Fruit fly (Drosophila melanogaster) whole organism, embryonic: Measurements from ENCODE around the gene CG31988.

Experiments used
- CG10979 ChIP-seq: fragments of 200-800 bp; sonication (Bioruptor generic); optimal IDR thresholded peaks from 2 replicates; lab custom pipeline; 2018; ENCODE audit warnings: missing biosample characterization, mild to moderate bottlenecking, missing genetic modification characterization, moderate library complexity
- CG11504 ChIP-seq: fragments of 200-800 bp; sonication (Bioruptor generic); optimal IDR thresholded peaks from 3 replicates; lab custom pipeline; 2019; ENCODE audit warnings: missing biosample characterization, mild to moderate bottlenecking, missing genetic modification characterization, moderate library complexity
- CG12769 ChIP-seq: fragments of 200-800 bp; sonication (Bioruptor generic); optimal IDR thresholded peaks from 2 replicates; lab custom pipeline; 2019; ENCODE audit warnings: missing biosample characterization, mild to moderate bottlenecking, missing genetic modification characterization, moderate library complexity
- CG15269 ChIP-seq: fragments of 200-800 bp; sonication (Bioruptor generic); optimal IDR thresholded peaks from 2 replicates; lab custom pipeline; 2018; ENCODE audit warnings: missing biosample characterization, mild to moderate bottlenecking, missing genetic modification characterization, moderate library complexity
- CG17361 ChIP-seq: fragments of 200-800 bp; sonication (Bioruptor generic); IDR thresholded peaks from 3 replicates; pipeline ENCODE4 v1.3.6; 2022; ENCODE audit warnings: missing biosample characterization, missing genetic modification characterization
- CG2120 ChIP-seq: fragments of 200-800 bp; sonication (Bioruptor generic); optimal IDR thresholded peaks from 3 replicates; lab custom pipeline; 2016; ENCODE audit warnings: missing biosample characterization, missing genetic modification characterization
- CG2712 ChIP-seq: fragments of 200-800 bp; optimal IDR thresholded peaks from 3 replicates; lab custom pipeline; 2019; ENCODE audit warnings: missing biosample characterization, mild to moderate bottlenecking, missing genetic modification characterization, moderate library complexity
- CG30403 ChIP-seq: fragments of 200-800 bp; sonication (Bioruptor generic); optimal IDR thresholded peaks from 3 replicates; lab custom pipeline; 2016; ENCODE audit warnings: missing biosample characterization, missing genetic modification characterization
- CG31441 ChIP-seq: fragments of 200-800 bp; sonication (Bioruptor generic); IDR thresholded peaks from 2 replicates; pipeline ENCODE4 v1.3.6; 2022; ENCODE audit warnings: missing biosample characterization, missing genetic modification characterization
- CG3281 ChIP-seq: fragments of 200-800 bp; sonication (Bioruptor generic); optimal IDR thresholded peaks from 3 replicates; lab custom pipeline; 2017; ENCODE audit warnings: missing biosample characterization, mild to moderate bottlenecking, missing genetic modification characterization
- CG4282 ChIP-seq: fragments of 200-800 bp; sonication (Bioruptor generic); optimal IDR thresholded peaks from 2 replicates; lab custom pipeline; 2016; ENCODE audit warnings: missing biosample characterization, missing genetic modification characterization
- CG4424 ChIP-seq: fragments of 200-800 bp; sonication (Bioruptor generic); optimal IDR thresholded peaks from 3 replicates; lab custom pipeline; 2016; ENCODE audit warnings: missing biosample characterization, missing genetic modification characterization
- CG4617 ChIP-seq: fragments of 200-800 bp; sonication (Bioruptor generic); optimal IDR thresholded peaks from 3 replicates; lab custom pipeline; 2016; ENCODE audit warnings: missing biosample characterization, missing genetic modification characterization, borderline replicate concordance
- CG4820 ChIP-seq: fragments of 200-800 bp; sonication (Bioruptor generic); optimal IDR thresholded peaks from 3 replicates; lab custom pipeline; 2016; ENCODE audit warnings: missing biosample characterization, missing genetic modification characterization
- CG7839 ChIP-seq: fragments of 200-800 bp; sonication (Bioruptor generic); optimal IDR thresholded peaks from 3 replicates; lab custom pipeline; 2018; ENCODE audit warnings: missing biosample characterization, mild to moderate bottlenecking, missing genetic modification characterization, moderate library complexity
- CG9727 ChIP-seq: fragments of 200-800 bp; sonication (Bioruptor generic); optimal IDR thresholded peaks from 3 replicates; lab custom pipeline; 2017; ENCODE audit warnings: missing biosample characterization, mild to moderate bottlenecking, missing genetic modification characterization
- CoRest ChIP-seq: fragments of 200-800 bp; sonication (Bioruptor generic); optimal IDR thresholded peaks from 3 replicates; lab custom pipeline; 2018; ENCODE audit warnings: missing biosample characterization, mild to moderate bottlenecking, missing genetic modification characterization, moderate library complexity
- Drgx ChIP-seq: fragments of 200-800 bp; sonication (Bioruptor generic); IDR thresholded peaks from 2 replicates; pipeline ENCODE4 v1.3.6; 2022; ENCODE audit warnings: missing biosample characterization, missing genetic modification characterization
- Fer1 ChIP-seq: fragments of 200-800 bp; sonication (Bioruptor generic); optimal IDR thresholded peaks from 2 replicates; lab custom pipeline; 2017; ENCODE audit warnings: missing biosample characterization, mild to moderate bottlenecking, missing genetic modification characterization
- HHEX ChIP-seq: fragments of 200-800 bp; sonication (Bioruptor generic); optimal IDR thresholded peaks from 3 replicates; lab custom pipeline; 2017; ENCODE audit warnings: missing biosample characterization, mild to moderate bottlenecking, missing genetic modification characterization, missing genetic modification reagents
- Hmr ChIP-seq: fragments of 200-800 bp; sonication (Bioruptor generic); optimal IDR thresholded peaks from 3 replicates; lab custom pipeline; 2017; ENCODE audit warnings: mild to moderate bottlenecking, missing biosample characterization, missing genetic modification reagents, missing genetic modification characterization
- Hr51 ChIP-seq, 2 experiments: fragments of 200-800 bp; sonication (Bioruptor generic); optimal IDR thresholded peaks; 2 replicates in 1 of 2; 3 replicates in 1 of 2; lab custom pipeline; 2016 to 2018; ENCODE audit warnings: missing biosample characterization in 2 of 2, missing genetic modification characterization in 2 of 2, mild to moderate bottlenecking in 1 of 2, moderate library complexity in 1 of 2
- Lpt ChIP-seq: fragments of >200 bp; optimal IDR thresholded peaks from 2 replicates; lab custom pipeline; 2018; ENCODE audit warnings: missing biosample characterization, missing genetic modification characterization
- Med ChIP-seq: fragments of 200-800 bp; sonication (Bioruptor generic); peaks from one replicate; lab custom pipeline; 2016; ENCODE audit warnings: missing biosample characterization, missing genetic modification characterization, mild to moderate bottlenecking, inconsistent platforms, moderate library complexity
- Meics ChIP-seq: fragments of 200-800 bp; sonication (Bioruptor generic); optimal IDR thresholded peaks from 2 replicates; lab custom pipeline; 2017; ENCODE audit warnings: missing biosample characterization, mild to moderate bottlenecking, missing genetic modification characterization
- Neu2 ChIP-seq: fragments of 200-800 bp; sonication (Bioruptor generic); optimal IDR thresholded peaks from 3 replicates; lab custom pipeline; 2016; ENCODE audit warnings: missing biosample characterization, missing genetic modification characterization, borderline replicate concordance
- Oli ChIP-seq: fragments of 200-800 bp; sonication (Bioruptor generic); optimal IDR thresholded peaks from 2 replicates; lab custom pipeline; 2018; ENCODE audit warnings: missing biosample characterization, mild to moderate bottlenecking, missing genetic modification characterization, moderate library complexity
- Ptx1 ChIP-seq: fragments of 200-800 bp; sonication (Bioruptor generic); IDR thresholded peaks from 2 replicates; pipeline ENCODE4 v1.3.6; 2022; ENCODE audit warnings: missing biosample characterization, missing genetic modification characterization
- Rfx ChIP-seq: fragments of 200-800 bp; sonication (Bioruptor generic); IDR thresholded peaks from 2 replicates; pipeline ENCODE4 v1.3.6; 2022; ENCODE audit warnings: missing biosample characterization, missing genetic modification characterization
- Rx ChIP-seq: fragments of 200-800 bp; sonication (Bioruptor generic); IDR thresholded peaks from 2 replicates; pipeline ENCODE4 v1.3.6; 2022; ENCODE audit warnings: missing biosample characterization, missing genetic modification characterization
- Taf1 ChIP-seq: fragments of 200-800 bp; sonication (Bioruptor generic); IDR thresholded peaks from 2 replicates; pipeline ENCODE4 v1.3.6; 2022; ENCODE audit warnings: missing biosample characterization, missing genetic modification characterization
- bcd ChIP-seq: fragments of 200-800 bp; sonication (Bioruptor generic); optimal IDR thresholded peaks from 2 replicates; lab custom pipeline; 2017; ENCODE audit warnings: missing biosample characterization, mild to moderate bottlenecking, missing genetic modification characterization
- cwo ChIP-seq: fragments of 200-800 bp; sonication (Bioruptor generic); optimal IDR thresholded peaks from 3 replicates; lab custom pipeline; 2017; ENCODE audit warnings: missing biosample characterization, missing genetic modification characterization, mild to moderate bottlenecking, moderate library complexity, missing genetic modification reagents
- dmrt99B ChIP-seq: fragments of 200-800 bp; sonication (Bioruptor generic); optimal IDR thresholded peaks from 2 replicates; lab custom pipeline; 2018; ENCODE audit warnings: missing biosample characterization, mild to moderate bottlenecking, missing genetic modification characterization, moderate library complexity
- dysf ChIP-seq: fragments of 200-800 bp; sonication (Bioruptor generic); IDR thresholded peaks from 3 replicates; pipeline ENCODE4 v1.3.6; 2022; ENCODE audit warnings: missing biosample characterization, missing genetic modification characterization
- fd96Cb ChIP-seq: fragments of 200-800 bp; sonication (Bioruptor generic); optimal IDR thresholded peaks from 2 replicates; lab custom pipeline; 2018; ENCODE audit warnings: missing biosample characterization, mild to moderate bottlenecking, missing genetic modification characterization, moderate library complexity
- gem ChIP-seq: fragments of 200-800 bp; sonication (Bioruptor generic); optimal IDR thresholded peaks from 2 replicates; lab custom pipeline; 2019; ENCODE audit warnings: missing biosample characterization, mild to moderate bottlenecking, missing genetic modification characterization, moderate library complexity
- ind ChIP-seq: fragments of 200-800 bp; sonication (Bioruptor generic); optimal IDR thresholded peaks from 3 replicates; lab custom pipeline; 2016; ENCODE audit warnings: missing biosample characterization, missing genetic modification characterization
- lola ChIP-seq, 3 experiments: fragments of >200 bp in 2 of 3; fragments of 200-800 bp in 1 of 3; sonication (Bioruptor generic) in 1 of 3; optimal IDR thresholded peaks; 2 replicates each; lab custom pipeline; 2017 to 2019; ENCODE audit warnings: missing biosample characterization in 3 of 3, missing genetic modification characterization in 3 of 3, mild to moderate bottlenecking in 1 of 3, moderate library complexity in 1 of 3
- nmo ChIP-seq: fragments of 200-800 bp; sonication (Bioruptor generic); optimal IDR thresholded peaks from 2 replicates; lab custom pipeline; 2018; ENCODE audit warnings: missing biosample characterization, mild to moderate bottlenecking, missing genetic modification characterization, moderate library complexity
- sens ChIP-seq: fragments of 200-800 bp; sonication (Bioruptor generic); peaks from one replicate; lab custom pipeline; 2016; ENCODE audit warnings: missing biosample characterization, missing genetic modification characterization
- slbo ChIP-seq: fragments of 200-800 bp; sonication (Bioruptor generic); IDR thresholded peaks from 2 replicates; pipeline ENCODE4 v1.3.6; 2022; ENCODE audit warnings: missing biosample characterization, missing genetic modification characterization
- tgo ChIP-seq: fragments of 200-800 bp; sonication (Bioruptor generic); IDR thresholded peaks from 3 replicates; pipeline ENCODE4 v1.3.6; 2022; ENCODE audit warnings: missing biosample characterization, missing genetic modification characterization
- wek ChIP-seq: fragments of 200-800 bp; sonication (Bioruptor generic); optimal IDR thresholded peaks from 3 replicates; lab custom pipeline; 2018; ENCODE audit warnings: missing biosample characterization, mild to moderate bottlenecking, missing genetic modification characterization, moderate library complexity
- zen ChIP-seq: fragments of 200-800 bp; sonication (Bioruptor generic); optimal IDR thresholded peaks from 3 replicates; lab custom pipeline; 2018; ENCODE audit warnings: missing biosample characterization, mild to moderate bottlenecking, missing genetic modification characterization, moderate library complexity
- zen2 ChIP-seq: fragments of 200-800 bp; sonication (Bioruptor generic); IDR thresholded peaks from 3 replicates; pipeline ENCODE4 v1.3.6; 2022; ENCODE audit warnings: missing biosample characterization, missing genetic modification characterization; ENCODE audit not compliant: partially characterized antibody

Gene CG31988

DNA sequence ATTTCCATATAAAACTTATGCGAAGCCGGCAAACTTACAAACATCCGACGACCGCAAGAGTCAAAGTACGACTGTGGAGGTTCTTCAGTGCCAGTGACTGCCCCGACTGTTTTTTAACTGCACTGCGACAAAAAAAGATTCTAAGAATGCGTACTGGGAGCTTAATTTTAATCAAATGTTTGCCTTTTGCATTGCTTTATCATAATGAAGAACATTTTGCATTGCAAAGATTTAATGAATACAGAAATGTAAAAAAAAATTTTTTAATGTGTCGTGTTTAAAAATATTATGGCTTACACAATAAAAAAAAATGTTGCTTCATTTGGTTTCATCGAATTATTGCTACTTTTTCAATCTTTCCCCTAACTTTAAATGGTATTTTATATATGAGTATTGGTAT is 5.4 kb downstream of the CG31988 start:
- TF ChIP-seq Drgx (GFP tag; lab: Robert Waterston, UW) (peak; percentile 62), gem (peak; percentile 6), Rx (no peak)

- TF ChIP-seq CG4424 (GFP tag; lab: Kevin White, UChicago) (peak; percentile 1), Lpt (GFP tag; lab: Kevin White, UChicago) (no peak), sens (peak; percentile 82), slbo (GFP tag; lab: Robert Waterston, UW) (peak; percentile 29; the same call in 1 of the 2 replicates), Drgx (GFP tag; lab: Robert Waterston, UW) (0 out of 2 replicates have a peak, but pooled peaks have one; percentile 32), CG15269 (tag; lab: Kevin White, UChicago) (peak; percentile 8), Rx (no peak), Hr51 (GFP tag; optimal IDR thresholded peaks at IDR 0.05; lab: Kevin White, UChicago) (peak in 1 of 2 experiments; percentile 3), CG10979 (peak; percentile 1), CG4820 (GFP tag; lab: Kevin White, UChicago) (no peak), dysf (GFP tag; lab: Robert Waterston, UW) (peak; percentile 14; the same call in 1 of the 3 replicates), ind (GFP tag; lab: Kevin White, UChicago) (peak; percentile 14), fd96Cb (tag; lab: Kevin White, UChicago) (no peak), Med (GFP tag; lab: Kevin White, UChicago) (peak; percentile 77), CG3281 (GFP tag; lab: Kevin White, UChicago) (peak; percentile 14), CG17361 (GFP tag; lab: Robert Waterston, UW) (0 out of 3 replicates have a peak, but pooled peaks have one; percentile 32), CG4617 (GFP tag; lab: Kevin White, UChicago) (no peak), Meics (GFP tag; lab: Kevin White, UChicago) (peak; percentile 44), CG2712 (peak; percentile 33), bcd (peak; percentile 36), HHEX (GFP tag; lab: Kevin White, UChicago) (peak; percentile 17), Hmr (peak; percentile 34), Taf1 (GFP tag; lab: Robert Waterston, UW) (0 out of 2 replicates have a peak, but pooled peaks have one; percentile 8), lola (GFP tag; optimal IDR thresholded peaks at IDR 0.05; lab: Kevin White, UChicago) (peak in 1 of 3 experiments; percentile 3), CG4282 (GFP tag; lab: Kevin White, UChicago) (no peak), CG31441 (GFP tag; lab: Robert Waterston, UW) (0 out of 2 replicates have a peak, but pooled peaks have one; percentile 33), zen (tag; lab: Kevin White, UChicago) (peak; percentile 33), CG2120 (peak; percentile 23), CG30403 (GFP tag; lab: Kevin White, UChicago) (peak; percentile 18), Neu2 (GFP tag; lab: Kevin White, UChicago) (no peak), Oli (tag; lab: Kevin White, UChicago) (peak; percentile 17), CG9727 (GFP tag; lab: Kevin White, UChicago) (peak; percentile 42), cwo (GFP tag; lab: Kevin White, UChicago) (peak; percentile 12), zen2 (GFP tag; lab: Robert Waterston, UW) (no peak), dmrt99B (tag; lab: Kevin White, UChicago) (peak; percentile 28), CG11504 (tag; lab: Kevin White, UChicago) (peak; percentile 47), Ptx1 (0 out of 2 replicates have a peak, but pooled peaks have one; percentile 15), tgo (GFP tag; lab: Robert Waterston, UW) (peak; percentile 32; the same call in 1 of the 3 replicates), Rfx (GFP tag; lab: Robert Waterston, UW) (0 out of 2 replicates have a peak, but pooled peaks have one; percentile 14), CG7839 (tag; lab: Kevin White, UChicago) (peak; percentile 23), Fer1 (GFP tag; lab: Kevin White, UChicago) (peak; percentile 10), nmo (GFP tag; lab: Kevin White, UChicago) (peak; percentile 20), CG12769 (tag; lab: Kevin White, UChicago) (peak; percentile 10), CoRest (tag; lab: Kevin White, UChicago) (peak; percentile 27), wek (no peak)
Measured at dm6 chr2L:21196511-21196910, 6.1 kb downstream of the CG31988 start.
